Worm (Caenorhabditis elegans) whole organism, L1 larva: ENCODE data around the gene jtr-1.

Experiments used
- F16B12.6 ChIP-seq: fragments of 150-350 bp; optimal IDR thresholded peaks from 2 replicates; lab custom pipeline; 2014; ENCODE audit warnings: missing biosample characterization, missing genetic modification characterization
- Y116A8C.19 ChIP-seq: sonication (generic microtip); optimal IDR thresholded peaks from 2 replicates; lab custom pipeline; 2016; ENCODE audit warnings: missing compliant biosample characterization, missing genetic modification characterization, borderline replicate concordance
- aha-1 ChIP-seq: fragments of 150-350 bp; optimal IDR thresholded peaks from 2 replicates; lab custom pipeline; 2014; ENCODE audit warnings: missing biosample characterization, missing genetic modification characterization
- alr-1 ChIP-seq: fragments of 200-800 bp; sonication (Bioruptor generic); optimal IDR thresholded peaks from 2 replicates; lab custom pipeline; 2018; ENCODE audit warnings: borderline replicate concordance, mild to moderate bottlenecking, missing genetic modification characterization, missing compliant biosample characterization
- aly-2 ChIP-seq: fragments of 150-350 bp; optimal IDR thresholded peaks from 2 replicates; lab custom pipeline; 2014; ENCODE audit warnings: missing biosample characterization, missing genetic modification characterization
- ama-1 ChIP-seq: fragments of 150-350 bp; optimal IDR thresholded peaks from 2 replicates; lab custom pipeline; 2014
- blmp-1 ChIP-seq: fragments of 150-350 bp; optimal IDR thresholded peaks from 2 replicates; lab custom pipeline; 2014; ENCODE audit warnings: missing biosample characterization, missing genetic modification characterization
- ceh-8 ChIP-seq: fragments of 200-800 bp; sonication (Bioruptor generic); optimal IDR thresholded peaks from 2 replicates; lab custom pipeline; 2018; ENCODE audit warnings: mild to moderate bottlenecking, missing genetic modification characterization, moderate library complexity, missing compliant biosample characterization
- ceh-82 ChIP-seq, 3 experiments: fragments of 150-350 bp in 1 of 3; sonication (generic microtip) in 2 of 3; optimal IDR thresholded peaks; 2 replicates each; lab custom pipeline; 2014 to 2017; ENCODE audit warnings: missing biosample characterization in 3 of 3, missing genetic modification characterization in 3 of 3
- ceh-88 ChIP-seq: fragments of 200-800 bp; sonication (Bioruptor generic); IDR thresholded peaks from 2 replicates; pipeline ENCODE4 v1.3.6; 2022; ENCODE audit warnings: missing genetic modification characterization, missing compliant biosample characterization
- ceh-90 ChIP-seq: sonication (generic microtip); optimal IDR thresholded peaks from 2 replicates; lab custom pipeline; 2016; ENCODE audit warnings: missing genetic modification characterization, missing compliant biosample characterization
- efl-1 ChIP-seq, 4 experiments: fragments of 150-350 bp; optimal IDR thresholded peaks in 3 of 4; peaks in 1 of 4; 1 replicate in 1 of 4; 2 replicates in 3 of 4; lab custom pipeline; 2014; ENCODE audit warnings: missing biosample characterization in 2 of 4, missing genetic modification characterization in 2 of 4, missing genetic modification reagents in 2 of 4
- fkh-4 ChIP-seq: sonication (generic microtip); optimal IDR thresholded peaks from 2 replicates; lab custom pipeline; 2016; ENCODE audit warnings: missing compliant biosample characterization, missing genetic modification characterization, borderline replicate concordance
- fkh-8 ChIP-seq: sonication (generic microtip); optimal IDR thresholded peaks from 2 replicates; lab custom pipeline; 2016; ENCODE audit warnings: mild to moderate bottlenecking, missing genetic modification characterization, missing compliant biosample characterization
- irx-1 ChIP-seq: sonication (generic microtip); optimal IDR thresholded peaks from 2 replicates; lab custom pipeline; 2016; ENCODE audit warnings: missing genetic modification characterization, missing compliant biosample characterization
- lin-13 ChIP-seq: fragments of 150-350 bp; optimal IDR thresholded peaks from 2 replicates; lab custom pipeline; 2014; ENCODE audit warnings: missing biosample characterization, missing genetic modification reagents, missing genetic modification characterization
- lin-14 ChIP-seq: fragments of 200-800 bp; sonication (Bioruptor generic); optimal IDR thresholded peaks from 2 replicates; lab custom pipeline; 2018; ENCODE audit warnings: mild to moderate bottlenecking, missing genetic modification characterization, moderate library complexity, missing compliant biosample characterization
- lin-15B ChIP-seq: fragments of 150-350 bp; sonication (generic microtip); optimal IDR thresholded peaks from 3 replicates; lab custom pipeline; 2014; ENCODE audit warnings: missing biosample characterization, missing genetic modification characterization
- lin-35 ChIP-seq, 2 experiments: fragments of 150-350 bp; optimal IDR thresholded peaks; 2 replicates each; lab custom pipeline; 2014; ENCODE audit warnings: missing biosample characterization in 2 of 2, missing genetic modification characterization in 2 of 2, missing genetic modification reagents in 2 of 2
- lin-39 ChIP-seq: fragments of 150-350 bp; optimal IDR thresholded peaks from 2 replicates; lab custom pipeline; 2014; ENCODE audit warnings: missing biosample characterization, missing genetic modification reagents, missing genetic modification characterization
- lir-3 ChIP-seq: sonication (generic microtip); optimal IDR thresholded peaks from 2 replicates; lab custom pipeline; 2016; ENCODE audit warnings: mild to moderate bottlenecking, missing genetic modification characterization, moderate library complexity, missing compliant biosample characterization; ENCODE audit not compliant: poor library complexity
- lsy-2 ChIP-seq, 2 experiments: fragments of 150-350 bp; optimal IDR thresholded peaks; 2 replicates each; lab custom pipeline; 2014; ENCODE audit warnings: missing biosample characterization in 2 of 2, missing genetic modification characterization in 2 of 2
- mab-9 ChIP-seq: fragments of 200-800 bp; sonication (Bioruptor generic); IDR thresholded peaks from 2 replicates; pipeline ENCODE4 v1.3.6; 2022; ENCODE audit warnings: missing genetic modification reagents, missing genetic modification characterization, missing compliant biosample characterization
- mdl-1 ChIP-seq, 2 experiments: fragments of 150-350 bp; optimal IDR thresholded peaks; 2 replicates each; lab custom pipeline; 2014 to 2017; ENCODE audit warnings: missing biosample characterization in 2 of 2, missing genetic modification characterization in 2 of 2, inconsistent platforms in 1 of 2
- mef-2 ChIP-seq: fragments of 150-350 bp; optimal IDR thresholded peaks from 2 replicates; lab custom pipeline; 2014; ENCODE audit warnings: missing biosample characterization, missing genetic modification characterization
- mep-1 ChIP-seq: fragments of 150-350 bp; optimal IDR thresholded peaks from 2 replicates; lab custom pipeline; 2014; ENCODE audit warnings: missing biosample characterization, missing genetic modification characterization
- nhr-12 ChIP-seq: sonication (generic microtip); optimal IDR thresholded peaks from 2 replicates; lab custom pipeline; 2017; ENCODE audit warnings: missing biosample characterization, missing genetic modification characterization
- nhr-237 ChIP-seq: fragments of 150-350 bp; optimal IDR thresholded peaks from 2 replicates; lab custom pipeline; 2014; ENCODE audit warnings: missing biosample characterization, missing genetic modification characterization
- nhr-28 ChIP-seq: fragments of 150-350 bp; optimal IDR thresholded peaks from 2 replicates; lab custom pipeline; 2014; ENCODE audit warnings: missing biosample characterization, missing genetic modification characterization
- nhr-77 ChIP-seq: fragments of 150-350 bp; optimal IDR thresholded peaks from 2 replicates; lab custom pipeline; 2014; ENCODE audit warnings: missing biosample characterization, missing genetic modification characterization
- nhr-84 ChIP-seq: sonication (generic microtip); optimal IDR thresholded peaks from 2 replicates; lab custom pipeline; 2017; ENCODE audit warnings: missing biosample characterization, missing genetic modification characterization
- nhr-85 ChIP-seq: sonication (generic microtip); peaks from one replicate; lab custom pipeline; 2016; ENCODE audit warnings: missing genetic modification characterization, inconsistent platforms, missing compliant biosample characterization
- nhr-90 ChIP-seq: sonication (generic microtip); optimal IDR thresholded peaks from 2 replicates; lab custom pipeline; 2016; ENCODE audit warnings: mild to moderate bottlenecking, missing genetic modification characterization, missing compliant biosample characterization; ENCODE audit not compliant: poor library complexity
- snpc-4 ChIP-seq: fragments of 150-350 bp; optimal IDR thresholded peaks from 2 replicates; lab custom pipeline; 2014; ENCODE audit warnings: missing biosample characterization, missing genetic modification characterization
- sox-4 ChIP-seq: sonication (generic microtip); optimal IDR thresholded peaks from 2 replicates; lab custom pipeline; 2016; ENCODE audit warnings: missing genetic modification characterization, missing compliant biosample characterization
- sup-37 ChIP-seq: fragments of 200-800 bp; sonication (Bioruptor generic); optimal IDR thresholded peaks from 2 replicates; lab custom pipeline; 2018; ENCODE audit warnings: mild to moderate bottlenecking, missing genetic modification characterization, missing compliant biosample characterization
- tbx-2 ChIP-seq: sonication (generic microtip); optimal IDR thresholded peaks from 2 replicates; lab custom pipeline; 2016; ENCODE audit warnings: missing genetic modification characterization, missing compliant biosample characterization
- tlp-1 ChIP-seq: fragments of 150-350 bp; optimal IDR thresholded peaks from 2 replicates; lab custom pipeline; 2014; ENCODE audit warnings: missing biosample characterization, missing genetic modification characterization
- unc-30 ChIP-seq: sonication (generic microtip); optimal IDR thresholded peaks from 2 replicates; lab custom pipeline; 2017; ENCODE audit warnings: missing biosample characterization, missing genetic modification characterization
- unc-98 ChIP-seq: fragments of 200-800 bp; sonication (Bioruptor generic); IDR thresholded peaks from 2 replicates; pipeline ENCODE4 v1.3.6; 2022; ENCODE audit warnings: missing genetic modification characterization, missing compliant biosample characterization
- xbp-1 ChIP-seq: sonication (generic microtip); optimal IDR thresholded peaks from 2 replicates; lab custom pipeline; 2016; ENCODE audit warnings: missing genetic modification characterization, missing compliant biosample characterization
- zip-4 ChIP-seq: fragments of 200-800 bp; sonication (Bioruptor generic); optimal IDR thresholded peaks from 2 replicates; lab custom pipeline; 2018; ENCODE audit warnings: mild to moderate bottlenecking, missing genetic modification characterization, moderate library complexity, missing compliant biosample characterization
- ztf-11 ChIP-seq, 2 experiments: sonication (generic microtip); optimal IDR thresholded peaks; 2 replicates each; lab custom pipeline; 2016 to 2017; ENCODE audit warnings: missing genetic modification characterization in 2 of 2, missing biosample characterization in 1 of 2, missing compliant biosample characterization in 1 of 2
- ztf-4 ChIP-seq: fragments of 150-350 bp; optimal IDR thresholded peaks from 2 replicates; lab custom pipeline; 2014; ENCODE audit warnings: missing biosample characterization, missing genetic modification characterization

Gene jtr-1

ce11 chrIV:1419795-1420509 lies 777 bp upstream of the jtr-1 start, which contains the start of gene Y77E11A.7 (continued):
- TF ChIP-seq xbp-1 (tag; lab: Kevin White, UChicago) (peak; percentile 84), nhr-90 (peak; percentile 81), lin-15B (tag; lab: Kevin White, UChicago) (peak; percentile 99), efl-1 (optimal IDR thresholded peaks at IDR 0.05; lab: Kevin White, UChicago) (peak; percentile 87 to 94), efl-1 (GFP tag; optimal IDR thresholded peaks at IDR 0.05 in 1 of 2; lab: Kevin White, UChicago) (peak; percentile 82 to 97), sup-37 (GFP tag; lab: Kevin White, UChicago) (no peak), ceh-82 (tag; optimal IDR thresholded peaks at IDR 0.05; lab: Kevin White, UChicago) (peak; percentile 91 to 99 (median 91)), ztf-11 (tag; optimal IDR thresholded peaks at IDR 0.05; lab: Kevin White, UChicago) (peak in 1 of 2 experiments; percentile 58), nhr-28 (tag; lab: Kevin White, UChicago) (no peak), alr-1 (tag; lab: Kevin White, UChicago) (no peak), sox-4 (tag; lab: Kevin White, UChicago) (peak; percentile 40), fkh-8 (peak; percentile 97), irx-1 (tag; lab: Kevin White, UChicago) (peak; percentile 61), ama-1 (lab: Kevin White, UChicago) (no peak), nhr-237 (tag; lab: Kevin White, UChicago) (peak; percentile 89), lin-35 (GFP tag; optimal IDR thresholded peaks at IDR 0.05; lab: Kevin White, UChicago) (peak; percentile 92 to 94), zip-4 (no peak), ztf-4 (tag; lab: Kevin White, UChicago) (no peak), aly-2 (peak; percentile 41), ceh-90 (peak; percentile 32), nhr-77 (peak; percentile 89), mef-2 (peak; percentile 19), tlp-1 (tag; lab: Kevin White, UChicago) (no peak), lin-13 (GFP tag; lab: Kevin White, UChicago) (peak; percentile 97), tbx-2 (tag; lab: Kevin White, UChicago) (peak; percentile 89), lin-39 (tag; lab: Kevin White, UChicago) (peak; percentile 44), ceh-88 (GFP tag; lab: Robert Waterston, UW) (peak; percentile 61; the same call in 1 of the 2 replicates), ceh-8 (no peak), nhr-84 (tag; lab: Kevin White, UChicago) (no peak), lin-14 (peak; percentile 98), mab-9 (GFP tag; lab: Robert Waterston, UW) (no peak), nhr-12 (no peak), fkh-4 (no peak), aha-1 (tag; lab: Kevin White, UChicago) (no peak)

ce11 chrIV:1424962-1425361 lies 4.2 kb downstream of the jtr-1 start, which contains the start of gene Y77E11A.8:
TSS of gene Y77E11A.8 (minus strand) at chrIV:1425062.
- TF ChIP-seq F16B12.6 (tag; lab: Kevin White, UChicago) (no peak), ztf-11 (tag; optimal IDR thresholded peaks at IDR 0.05; lab: Kevin White, UChicago) (no peak), mep-1 (tag; lab: Kevin White, UChicago) (no peak), irx-1 (tag; lab: Kevin White, UChicago) (no peak), ama-1 (lab: Kevin White, UChicago) (no peak), sup-37 (GFP tag; lab: Kevin White, UChicago) (no peak), ceh-90 (no peak), unc-98 (GFP tag; lab: Robert Waterston, UW) (no peak), snpc-4 (tag; lab: Kevin White, UChicago) (no peak), nhr-28 (tag; lab: Kevin White, UChicago) (no peak), lsy-2 (tag; optimal IDR thresholded peaks at IDR 0.05; lab: Kevin White, UChicago) (no peak), unc-30 (tag; lab: Kevin White, UChicago) (no peak), nhr-77 (no peak), ceh-88 (GFP tag; lab: Robert Waterston, UW) (no peak), nhr-85 (no peak), aha-1 (tag; lab: Kevin White, UChicago) (no peak), mdl-1 (tag; optimal IDR thresholded peaks at IDR 0.05; lab: Kevin White, UChicago) (no peak), lir-3 (tag; lab: Kevin White, UChicago) (no peak), Y116A8C.19 (tag; lab: Kevin White, UChicago) (no peak), blmp-1 (tag; lab: Kevin White, UChicago) (no peak)
